Fruit fly (Drosophila melanogaster) whole organism, adult: ENCODE results near the gene CG13445.

Source experiments
- CG11617 ChIP-seq: fragments of 200-800 bp; sonication (Bioruptor generic); optimal IDR thresholded peaks from 2 replicates; lab custom pipeline; 2017; ENCODE audit warnings: mild to moderate bottlenecking, missing biosample characterization, missing genetic modification reagents, missing genetic modification characterization
- CG12768 ChIP-seq: fragments of 200-800 bp; sonication (Bioruptor generic); optimal IDR thresholded peaks from 2 replicates; lab custom pipeline; 2017; ENCODE audit warnings: missing biosample characterization, missing genetic modification characterization, mild to moderate bottlenecking, moderate library complexity, missing genetic modification reagents
- CG14711 ChIP-seq: fragments of 200-800 bp; sonication (Bioruptor generic); optimal IDR thresholded peaks from 2 replicates; lab custom pipeline; 2018; ENCODE audit warnings: missing biosample characterization, mild to moderate bottlenecking, missing genetic modification characterization, moderate library complexity
- CG1620 ChIP-seq: fragments of 200-800 bp; sonication (Bioruptor generic); optimal IDR thresholded peaks from 2 replicates; lab custom pipeline; 2016; ENCODE audit warnings: missing biosample characterization, missing genetic modification characterization
- CG33017 ChIP-seq: fragments of 200-800 bp; sonication (Bioruptor generic); optimal IDR thresholded peaks from 2 replicates; lab custom pipeline; 2018; ENCODE audit warnings: missing biosample characterization, mild to moderate bottlenecking, missing genetic modification characterization, moderate library complexity
- CG5204 ChIP-seq: fragments of 200-800 bp; sonication (Bioruptor generic); optimal IDR thresholded peaks from 2 replicates; lab custom pipeline; 2016; ENCODE audit warnings: missing biosample characterization, missing genetic modification characterization
- CG7045 ChIP-seq: fragments of 200-800 bp; sonication (Bioruptor generic); optimal IDR thresholded peaks from 2 replicates; lab custom pipeline; 2017; ENCODE audit warnings: missing biosample characterization, mild to moderate bottlenecking, missing genetic modification characterization
- CG7101 ChIP-seq: fragments of 200-800 bp; sonication (Bioruptor generic); optimal IDR thresholded peaks from 2 replicates; lab custom pipeline; 2018; ENCODE audit warnings: missing biosample characterization, mild to moderate bottlenecking, missing genetic modification characterization, moderate library complexity
- Clk ChIP-seq: fragments of 200-800 bp; sonication (Bioruptor generic); optimal IDR thresholded peaks from 2 replicates; lab custom pipeline; 2017; ENCODE audit warnings: missing biosample characterization, missing genetic modification characterization
- Crg-1 ChIP-seq: fragments of 200-800 bp; sonication (Bioruptor generic); optimal IDR thresholded peaks from 2 replicates; lab custom pipeline; 2016; ENCODE audit warnings: missing biosample characterization, missing genetic modification characterization
- Hr96 ChIP-seq: fragments of 200-800 bp; sonication (Bioruptor generic); optimal IDR thresholded peaks from 2 replicates; lab custom pipeline; 2016; ENCODE audit warnings: missing biosample characterization, missing genetic modification characterization
- Mnt ChIP-seq: fragments of 200-800 bp; sonication (Bioruptor generic); optimal IDR thresholded peaks from 2 replicates; lab custom pipeline; 2016; ENCODE audit warnings: missing biosample characterization, mild to moderate bottlenecking, missing genetic modification characterization
- bab1 ChIP-seq: fragments of 200-800 bp; sonication (Bioruptor generic); optimal IDR thresholded peaks from 3 replicates; lab custom pipeline; 2019; ENCODE audit warnings: missing biosample characterization, mild to moderate bottlenecking, missing genetic modification characterization, moderate library complexity
- cic ChIP-seq: fragments of 200-800 bp; sonication (Bioruptor generic); optimal IDR thresholded peaks from 2 replicates; lab custom pipeline; 2017; ENCODE audit warnings: missing biosample characterization, mild to moderate bottlenecking, missing genetic modification characterization, moderate library complexity
- cnc ChIP-seq, 2 experiments: fragments of >200 bp; optimal IDR thresholded peaks; 2 replicates each; lab custom pipeline; 2017
- kay ChIP-seq: fragments of 200-800 bp; sonication (Bioruptor generic); peaks from one replicate; lab custom pipeline; 2016; ENCODE audit warnings: missing biosample characterization, missing genetic modification characterization, borderline replicate concordance
- ovo ChIP-seq: fragments of 200-800 bp; sonication (Bioruptor generic); optimal IDR thresholded peaks from 2 replicates; lab custom pipeline; 2016; ENCODE audit warnings: missing biosample characterization, missing genetic modification characterization
- pad ChIP-seq: fragments of 200-800 bp; sonication (Bioruptor generic); optimal IDR thresholded peaks from 3 replicates; lab custom pipeline; 2017; ENCODE audit warnings: missing biosample characterization, missing genetic modification characterization, mild to moderate bottlenecking, moderate library complexity, missing genetic modification reagents
- tj ChIP-seq: fragments of 200-800 bp; sonication (Bioruptor generic); optimal IDR thresholded peaks from 3 replicates; lab custom pipeline; 2017; ENCODE audit warnings: missing biosample characterization, mild to moderate bottlenecking, missing genetic modification characterization, moderate library complexity
- toe ChIP-seq: fragments of 200-800 bp; sonication (Bioruptor generic); optimal IDR thresholded peaks from 2 replicates; lab custom pipeline; 2016; ENCODE audit warnings: missing biosample characterization, missing genetic modification characterization

Gene CG13445

dm6 chr3L:15809185-15809584 lies at the start of gene CG13445:
TSS of gene CG13445 (plus strand) at chr3L:15809485.
- TF ChIP-seq Clk (GFP tag; lab: Kevin White, UChicago), result no peak
- no peak for TF ChIP-seq CG1620
- no peak for TF ChIP-seq Hr96
- TF ChIP-seq cic (GFP tag; lab: Kevin White, UChicago), result no peak
- TF ChIP-seq Mnt, result no peak
- no peak for TF ChIP-seq tj (GFP tag; lab: Kevin White, UChicago)
- TF ChIP-seq Crg-1, result no peak
- no peak for TF ChIP-seq bab1
- no peak for TF ChIP-seq cnc (optimal IDR thresholded peaks at IDR 0.05; lab: Kevin White, UChicago)
- TF ChIP-seq CG7101 (tag; lab: Kevin White, UChicago), result no peak
- TF ChIP-seq pad (GFP tag; lab: Kevin White, UChicago), result no peak
- TF ChIP-seq CG33017 (tag; lab: Kevin White, UChicago), result no peak
- TF ChIP-seq ovo, result no peak
- TF ChIP-seq CG14711 (tag; lab: Kevin White, UChicago), result no peak
- TF ChIP-seq CG5204 (GFP tag; lab: Kevin White, UChicago), result no peak
- no peak for TF ChIP-seq CG11617

dm6 chr3L:15760467-15760866 lies 48.8 kb upstream of the CG13445 start:
- TF ChIP-seq Crg-1 (no peak), CG7045 (no peak)

- no peak for TF ChIP-seq Hr96
- TF ChIP-seq cic (GFP tag; lab: Kevin White, UChicago), result no peak
- TF ChIP-seq tj (GFP tag; lab: Kevin White, UChicago), result no peak
- no peak for TF ChIP-seq CG5204 (GFP tag; lab: Kevin White, UChicago)
- TF ChIP-seq CG1620, result no peak
- no peak for TF ChIP-seq Clk (GFP tag; lab: Kevin White, UChicago)
- TF ChIP-seq toe (GFP tag; lab: Kevin White, UChicago), result no peak
- no peak for TF ChIP-seq CG7101 (tag; lab: Kevin White, UChicago)
- TF ChIP-seq CG14711 (tag; lab: Kevin White, UChicago), result no peak
- TF ChIP-seq Crg-1, result no peak
- no peak for TF ChIP-seq CG33017 (tag; lab: Kevin White, UChicago)
- TF ChIP-seq kay, result no peak
- no peak for TF ChIP-seq ovo
- TF ChIP-seq Mnt, result no peak
- no peak for TF ChIP-seq CG11617
- TF ChIP-seq cnc (optimal IDR thresholded peaks at IDR 0.05; lab: Kevin White, UChicago), result no peak
- TF ChIP-seq bab1, result no peak
These were observed 47.4 kb upstream of the CG13445 start for dm6 chr3L:15761918-15762317.

- TF ChIP-seq Hr96, result no peak
- no peak for TF ChIP-seq bab1
- TF ChIP-seq cnc (optimal IDR thresholded peaks at IDR 0.05; lab: Kevin White, UChicago), result no peak
- no peak for TF ChIP-seq Mnt
- TF ChIP-seq Clk (GFP tag; lab: Kevin White, UChicago), result no peak
- no peak for TF ChIP-seq CG33017 (tag; lab: Kevin White, UChicago)
- no peak for TF ChIP-seq tj (GFP tag; lab: Kevin White, UChicago)
- TF ChIP-seq CG5204 (GFP tag; lab: Kevin White, UChicago), result no peak
- TF ChIP-seq ovo, result no peak
- no peak for TF ChIP-seq CG11617
- no peak for TF ChIP-seq CG7101 (tag; lab: Kevin White, UChicago)
- TF ChIP-seq Crg-1, result no peak
- no peak for TF ChIP-seq cic (GFP tag; lab: Kevin White, UChicago)
- no peak for TF ChIP-seq toe (GFP tag; lab: Kevin White, UChicago)
- no peak for TF ChIP-seq CG1620
These were observed 46.7 kb upstream of the CG13445 start for dm6 chr3L:15762449-15763189.

dm6 chr3L:15763190-15763576 lies 46.1 kb upstream of the CG13445 start:
- no peak for TF ChIP-seq bab1
- no peak for TF ChIP-seq tj (GFP tag; lab: Kevin White, UChicago)
- no peak for TF ChIP-seq kay
- TF ChIP-seq CG5204 (GFP tag; lab: Kevin White, UChicago), result no peak
- no peak for TF ChIP-seq Clk (GFP tag; lab: Kevin White, UChicago)
- no peak for TF ChIP-seq CG11617
- no peak for TF ChIP-seq cic (GFP tag; lab: Kevin White, UChicago)
- no peak for TF ChIP-seq toe (GFP tag; lab: Kevin White, UChicago)
- TF ChIP-seq Hr96, result no peak
- TF ChIP-seq Mnt, result no peak
- no peak for TF ChIP-seq ovo
- TF ChIP-seq CG7101 (tag; lab: Kevin White, UChicago), result no peak
- no peak for TF ChIP-seq CG14711 (tag; lab: Kevin White, UChicago)

DNA sequence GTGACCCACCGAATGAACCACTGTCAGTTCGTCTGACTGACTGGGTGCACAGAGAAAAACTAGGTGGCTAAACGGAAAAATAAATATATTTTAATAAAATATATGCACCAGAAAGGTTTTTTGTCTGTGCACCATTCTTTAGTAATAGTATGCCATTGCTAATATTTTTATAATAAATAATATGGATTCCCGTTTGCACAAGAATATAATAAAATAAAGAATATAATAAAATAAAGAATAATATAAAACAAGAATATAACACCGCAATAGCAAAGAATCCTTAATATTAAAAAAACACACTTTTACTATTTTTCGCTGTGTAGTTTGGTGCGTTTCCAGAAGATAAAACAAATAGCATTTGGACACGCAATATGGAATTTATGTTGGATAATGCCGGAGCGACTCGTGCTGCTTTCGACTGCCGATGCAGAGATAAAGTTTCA lies 40.3 kb upstream of the CG13445 start:
- TF ChIP-seq pad (GFP tag; lab: Kevin White, UChicago) (no peak), Crg-1 (no peak), Mnt (no peak), CG11617 (no peak), CG7101 (tag; lab: Kevin White, UChicago) (no peak), tj (GFP tag; lab: Kevin White, UChicago) (no peak), ovo (no peak), cic (GFP tag; lab: Kevin White, UChicago) (no peak), Clk (GFP tag; lab: Kevin White, UChicago) (no peak), CG5204 (GFP tag; lab: Kevin White, UChicago) (no peak), CG14711 (tag; lab: Kevin White, UChicago) (no peak), CG1620 (no peak), CG33017 (tag; lab: Kevin White, UChicago) (no peak), Hr96 (no peak), CG12768 (GFP tag; lab: Kevin White, UChicago) (no peak), CG7045 (no peak), toe (GFP tag; lab: Kevin White, UChicago) (no peak)
